Worm (Caenorhabditis elegans) whole organism, L1 larva: Measurements from ENCODE around the gene ogt-1.

Source experiments
- ama-1 ChIP-seq: fragments of 150-350 bp; optimal IDR thresholded peaks from 2 replicates; lab custom pipeline; 2014
- elt-2 ChIP-seq: sonication (generic microtip); optimal IDR thresholded peaks from 2 replicates; lab custom pipeline; 2016; ENCODE audit warnings: missing genetic modification characterization, mild to moderate bottlenecking, inconsistent platforms, missing compliant biosample characterization, missing genetic modification reagents
- isw-1 ChIP-seq: fragments of 200-800 bp; sonication (Bioruptor generic); IDR thresholded peaks from 2 replicates; pipeline ENCODE4 v1.3.6; 2022; ENCODE audit warnings: missing genetic modification characterization, missing compliant biosample characterization
- lin-13 ChIP-seq: fragments of 150-350 bp; optimal IDR thresholded peaks from 2 replicates; lab custom pipeline; 2014; ENCODE audit warnings: missing biosample characterization, missing genetic modification reagents, missing genetic modification characterization
- nhr-76 ChIP-seq: sonication (generic microtip); optimal IDR thresholded peaks from 2 replicates; lab custom pipeline; 2017; ENCODE audit warnings: missing biosample characterization, missing genetic modification characterization
- skn-1 ChIP-seq: fragments of 150-350 bp; optimal IDR thresholded peaks from 2 replicates; lab custom pipeline; 2014; ENCODE audit warnings: missing biosample characterization, missing genetic modification characterization
- sox-4 ChIP-seq: sonication (generic microtip); optimal IDR thresholded peaks from 2 replicates; lab custom pipeline; 2016; ENCODE audit warnings: missing genetic modification characterization, missing compliant biosample characterization
- ztf-11 ChIP-seq, 2 experiments: sonication (generic microtip); optimal IDR thresholded peaks; 2 replicates each; lab custom pipeline; 2016 to 2017; ENCODE audit warnings: missing genetic modification characterization in 2 of 2, missing biosample characterization in 1 of 2, missing compliant biosample characterization in 1 of 2

- no peak for TF ChIP-seq isw-1 (GFP tag; lab: Robert Waterston, UW)
- no peak for TF ChIP-seq sox-4 (tag; lab: Kevin White, UChicago)
- no peak for TF ChIP-seq skn-1 (tag; lab: Kevin White, UChicago)
- no peak for TF ChIP-seq ztf-11 (tag; optimal IDR thresholded peaks at IDR 0.05; lab: Kevin White, UChicago)
- TF ChIP-seq nhr-76 (tag; lab: Kevin White, UChicago): no peak
- no peak for TF ChIP-seq lin-13 (GFP tag; lab: Kevin White, UChicago)
- peak; percentile 47 for TF ChIP-seq elt-2
- TF ChIP-seq ama-1 (lab: Kevin White, UChicago): no peak
Observed at ce11 chrIII:7122860-7123259, 30.7 kb downstream of the ogt-1 start, which contains the start of the genes B0280.9 and rpia-1.
